Worm (Caenorhabditis elegans) whole organism, L4 larva: Measurements from ENCODE around the gene npr-5.

Experiments
- F44E2.7 ChIP-seq: fragments of 200-800 bp; sonication (Bioruptor generic); IDR thresholded peaks from 2 replicates; pipeline ENCODE4 v2.1.2; 2022; ENCODE audit warnings: missing genetic modification characterization, missing compliant biosample characterization
- T20F7.1 ChIP-seq: fragments of 200-800 bp; sonication (Bioruptor generic); optimal IDR thresholded peaks from 2 replicates; lab custom pipeline; 2018; ENCODE audit warnings: mild to moderate bottlenecking, missing genetic modification characterization, missing compliant biosample characterization
- Y5F2A.4 ChIP-seq: fragments of 200-800 bp; sonication (Bioruptor generic); optimal IDR thresholded peaks from 2 replicates; lab custom pipeline; 2018; ENCODE audit warnings: mild to moderate bottlenecking, missing genetic modification characterization, missing compliant biosample characterization
- arid-1 ChIP-seq: fragments of 200-800 bp; sonication (Bioruptor generic); conservative IDR thresholded peaks from 2 replicates; pipeline ENCODE4 v1.3.6; 2022; ENCODE audit warnings: missing genetic modification reagents, missing genetic modification characterization, missing compliant biosample characterization
- attf-4 ChIP-seq: sonication (generic microtip); optimal IDR thresholded peaks from 3 replicates; lab custom pipeline; 2017; ENCODE audit warnings: missing biosample characterization, missing genetic modification characterization
- ceh-28 ChIP-seq: fragments of 150-350 bp; optimal IDR thresholded peaks from 2 replicates; lab custom pipeline; 2014; ENCODE audit warnings: missing biosample characterization, missing genetic modification reagents, missing genetic modification characterization
- ceh-44 ChIP-seq: fragments of 200-800 bp; sonication (Bioruptor generic); IDR thresholded peaks from 2 replicates; pipeline ENCODE4 v1.3.6; 2022; ENCODE audit warnings: missing genetic modification reagents, missing genetic modification characterization, missing compliant biosample characterization
- ceh-62 ChIP-seq: sonication (generic microtip); optimal IDR thresholded peaks from 2 replicates; lab custom pipeline; 2017; ENCODE audit warnings: missing biosample characterization, missing genetic modification characterization
- ces-1 ChIP-seq: fragments of 150-350 bp; sonication (generic microtip); optimal IDR thresholded peaks from 4 replicates; lab custom pipeline; 2014; ENCODE audit warnings: missing biosample characterization, missing genetic modification reagents, missing genetic modification characterization
- daf-12 ChIP-seq: fragments of 150-350 bp; optimal IDR thresholded peaks from 2 replicates; lab custom pipeline; 2014; ENCODE audit warnings: missing biosample characterization, missing genetic modification reagents, missing genetic modification characterization
- daf-16 ChIP-seq, 3 experiments: sonication (generic microtip); optimal IDR thresholded peaks; 2 replicates each; lab custom pipeline; 2016 to 2017; ENCODE audit warnings: missing genetic modification characterization in 3 of 3, missing genetic modification reagents in 3 of 3, mild to moderate bottlenecking in 2 of 3, missing compliant biosample characterization in 2 of 3, missing biosample characterization in 1 of 3, moderate library complexity in 1 of 3
- daf-19 ChIP-seq: fragments of 200-800 bp; sonication (Bioruptor generic); conservative IDR thresholded peaks from 2 replicates; pipeline ENCODE4 v1.3.6; 2022; ENCODE audit warnings: missing genetic modification characterization, missing compliant biosample characterization
- dmd-8 ChIP-seq: fragments of 200-800 bp; sonication (Bioruptor generic); IDR thresholded peaks from 2 replicates; pipeline ENCODE4 v1.3.6; 2022; ENCODE audit warnings: missing genetic modification characterization, missing compliant biosample characterization
- dpl-1 ChIP-seq: fragments of 150-350 bp; optimal IDR thresholded peaks from 2 replicates; lab custom pipeline; 2014; ENCODE audit warnings: missing biosample characterization, missing genetic modification reagents, missing genetic modification characterization
- fos-1 ChIP-seq: fragments of 150-350 bp; optimal IDR thresholded peaks from 2 replicates; lab custom pipeline; 2014; ENCODE audit warnings: missing biosample characterization, missing genetic modification characterization
- gei-8 ChIP-seq: fragments of 200-800 bp; sonication (Bioruptor generic); optimal IDR thresholded peaks from 2 replicates; lab custom pipeline; 2018; ENCODE audit warnings: mild to moderate bottlenecking, missing genetic modification characterization, missing compliant biosample characterization
- hif-1 ChIP-seq, 2 experiments: sonication (generic microtip); optimal IDR thresholded peaks; 2 replicates each; lab custom pipeline; 2016 to 2017; ENCODE audit warnings: missing compliant biosample characterization in 2 of 2, missing genetic modification characterization in 2 of 2, missing genetic modification reagents in 2 of 2, missing genotype in 2 of 2, mild to moderate bottlenecking in 1 of 2
- hmg-1.1 ChIP-seq: fragments of 200-800 bp; sonication (Bioruptor generic); IDR thresholded peaks from 2 replicates; pipeline ENCODE4 v1.3.6; 2022; ENCODE audit warnings: missing genetic modification reagents, missing genetic modification characterization, missing compliant biosample characterization
- lim-7 ChIP-seq: fragments of 200-800 bp; sonication (Bioruptor generic); IDR thresholded peaks from 2 replicates; pipeline ENCODE4 v1.3.6; 2022; ENCODE audit warnings: missing genetic modification characterization, missing compliant biosample characterization
- lin-13 ChIP-seq: fragments of 150-350 bp; optimal IDR thresholded peaks from 2 replicates; lab custom pipeline; 2014; ENCODE audit warnings: missing biosample characterization, missing genetic modification reagents, missing genetic modification characterization
- lin-39 ChIP-seq: fragments of 150-350 bp; optimal IDR thresholded peaks from 2 replicates; lab custom pipeline; 2014; ENCODE audit warnings: missing biosample characterization, missing genetic modification reagents, missing genetic modification characterization
- lir-3 ChIP-seq: sonication (generic microtip); optimal IDR thresholded peaks from 2 replicates; lab custom pipeline; 2016; ENCODE audit warnings: mild to moderate bottlenecking, missing genetic modification characterization, missing compliant biosample characterization
- lsy-2 ChIP-seq, 2 experiments: fragments of 150-350 bp in 1 of 2; sonication (generic microtip) in 1 of 2; optimal IDR thresholded peaks; 2 replicates each; lab custom pipeline; 2014 to 2017; ENCODE audit warnings: missing biosample characterization in 2 of 2, missing genetic modification characterization in 2 of 2
- madf-5 ChIP-seq, 2 experiments: fragments of 200-800 bp; sonication (Bioruptor generic); IDR thresholded peaks; 2 replicates each; pipeline ENCODE4 v1.3.6; 2022; ENCODE audit warnings: missing compliant biosample characterization in 2 of 2, missing genetic modification characterization in 2 of 2
- nhr-10 ChIP-seq: fragments of 150-350 bp; optimal IDR thresholded peaks from 2 replicates; lab custom pipeline; 2014; ENCODE audit warnings: missing biosample characterization, missing genetic modification characterization
- nhr-102 ChIP-seq: sonication (generic microtip); optimal IDR thresholded peaks from 2 replicates; lab custom pipeline; 2016; ENCODE audit warnings: mild to moderate bottlenecking, missing genetic modification characterization, moderate library complexity, missing compliant biosample characterization
- nhr-11 ChIP-seq: fragments of 150-350 bp; optimal IDR thresholded peaks from 2 replicates; lab custom pipeline; 2014; ENCODE audit warnings: missing biosample characterization, missing genetic modification characterization
- nhr-111 ChIP-seq: fragments of 200-800 bp; sonication (Bioruptor generic); optimal IDR thresholded peaks from 2 replicates; lab custom pipeline; 2018; ENCODE audit warnings: mild to moderate bottlenecking, missing genetic modification characterization, missing compliant biosample characterization
- nhr-42 ChIP-seq: fragments of 200-800 bp; sonication (Bioruptor generic); IDR thresholded peaks from 2 replicates; pipeline ENCODE4 v1.3.6; 2022; ENCODE audit warnings: missing genetic modification characterization, missing compliant biosample characterization
- nhr-48 ChIP-seq: sonication (generic microtip); optimal IDR thresholded peaks from 2 replicates; lab custom pipeline; 2016; ENCODE audit warnings: mild to moderate bottlenecking, missing genetic modification characterization, missing compliant biosample characterization
- pha-4 ChIP-seq, 2 experiments: fragments of 150-350 bp in 1 of 2; fragments of 200-800 bp in 1 of 2; sonication (Bioruptor generic) in 1 of 2; IDR thresholded peaks in 1 of 2; optimal IDR thresholded peaks in 1 of 2; 2 replicates each; pipeline versions ENCODE4 v1.3.6 to Lab custom; 2014 to 2022; ENCODE audit warnings: missing genetic modification characterization in 2 of 2, missing genetic modification reagents in 2 of 2, missing biosample characterization in 1 of 2, missing compliant biosample characterization in 1 of 2
- php-3 ChIP-seq: fragments of 200-800 bp; sonication (Bioruptor generic); IDR thresholded peaks from 2 replicates; pipeline ENCODE4 v1.3.6; 2022; ENCODE audit warnings: missing genetic modification reagents, missing genetic modification characterization, missing compliant biosample characterization
- snpc-1.2 ChIP-seq: fragments of 200-800 bp; sonication (Bioruptor generic); IDR thresholded peaks from 2 replicates; pipeline ENCODE4 v1.3.6; 2022; ENCODE audit warnings: missing genetic modification reagents, missing genetic modification characterization, missing compliant biosample characterization
- tag-97 ChIP-seq: fragments of 200-800 bp; sonication (Bioruptor generic); IDR thresholded peaks from 2 replicates; pipeline ENCODE4 v1.3.6; 2022; ENCODE audit warnings: missing genetic modification characterization, missing compliant biosample characterization
- unc-130 ChIP-seq: sonication (generic microtip); optimal IDR thresholded peaks from 2 replicates; lab custom pipeline; 2016; ENCODE audit warnings: missing genetic modification reagents, missing genetic modification characterization, missing compliant biosample characterization
- unc-62 ChIP-seq, 3 experiments: fragments of 150-350 bp in 1 of 3; sonication (generic microtip); optimal IDR thresholded peaks in 2 of 3; peaks in 1 of 3; 1 replicate in 1 of 3; 2 replicates in 2 of 3; lab custom pipeline; 2014 to 2017; ENCODE audit warnings: missing biosample characterization in 3 of 3, missing genetic modification characterization in 3 of 3, missing genetic modification reagents in 3 of 3, missing genotype in 1 of 3
- vab-7 ChIP-seq: fragments of 200-800 bp; sonication (Bioruptor generic); IDR thresholded peaks from 2 replicates; pipeline ENCODE4 v1.3.6; 2022; ENCODE audit warnings: missing genetic modification reagents, missing genetic modification characterization, missing compliant biosample characterization
- zag-1 ChIP-seq: fragments of 150-350 bp; optimal IDR thresholded peaks from 2 replicates; lab custom pipeline; 2014; ENCODE audit warnings: missing biosample characterization, missing genetic modification characterization
- zfp-2 ChIP-seq: sonication (generic microtip); optimal IDR thresholded peaks from 2 replicates; lab custom pipeline; 2016; ENCODE audit warnings: mild to moderate bottlenecking, missing genetic modification characterization, missing compliant biosample characterization
- zip-2 ChIP-seq: fragments of 150-350 bp; optimal IDR thresholded peaks from 2 replicates; lab custom pipeline; 2014; ENCODE audit warnings: missing biosample characterization, missing genetic modification characterization
- ztf-11 ChIP-seq: fragments of 150-350 bp; optimal IDR thresholded peaks from 2 replicates; lab custom pipeline; 2014; ENCODE audit warnings: missing biosample characterization, missing genetic modification characterization

Gene npr-5

DNA sequence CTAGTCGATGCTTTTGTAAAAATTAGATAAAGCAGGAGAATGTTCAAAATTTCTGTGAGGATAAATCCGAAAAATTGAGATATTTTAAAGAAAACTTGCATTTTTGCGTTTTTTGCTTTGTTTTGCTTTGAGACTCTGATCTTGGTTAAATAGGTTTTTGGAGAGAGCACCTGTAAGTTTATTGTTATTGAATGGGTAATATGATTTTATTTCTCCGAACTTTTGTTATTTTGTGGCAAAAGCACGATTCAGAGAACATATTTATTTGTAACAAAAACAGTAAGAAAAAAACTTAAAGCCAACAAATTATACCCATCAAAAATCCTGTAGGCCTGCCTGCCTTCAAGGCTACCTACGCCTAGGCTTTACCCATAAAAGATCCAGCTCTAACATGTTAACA lies 26.9 kb downstream of the npr-5 start, which contains the start of gene str-121:
str-121 (minus strand) TSS at position 101 of the 400 bp plus-strand sequence.
- no peak for TF ChIP-seq ceh-28
- TF ChIP-seq unc-62 (GFP tag; optimal IDR thresholded peaks at IDR 0.05 in 1 of 2; lab: Kevin White, UChicago): peak in 1 of 2 experiments; percentile 0
- no peak for TF ChIP-seq unc-62 (tag; optimal IDR thresholded peaks at IDR 0.05; lab: Kevin White, UChicago)
- TF ChIP-seq unc-130 (GFP tag; lab: Kevin White, UChicago): no peak

DNA sequence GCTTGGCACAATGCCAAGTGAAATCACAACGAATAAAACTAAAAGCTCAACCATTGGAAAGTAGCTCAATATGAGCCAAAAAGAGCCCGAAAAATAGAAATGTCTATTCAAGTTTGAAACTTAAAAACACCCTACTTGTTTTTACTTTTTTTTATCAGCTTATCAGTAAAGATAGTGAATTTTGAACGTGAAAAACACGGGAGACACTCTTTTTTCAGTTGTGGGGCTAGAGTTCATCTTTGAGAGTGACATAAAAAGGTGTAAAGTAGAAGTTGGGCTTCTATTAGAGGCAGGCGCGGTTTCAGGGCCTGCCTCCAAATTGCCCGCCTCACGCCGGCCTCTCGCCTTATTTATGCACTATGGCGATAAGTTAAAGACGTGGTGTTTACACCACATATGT lies 29.9 kb downstream of the npr-5 start, which contains the start of gene oac-39:
oac-39 (minus strand) TSS at position 101 of the 400 bp plus-strand sequence.
- TF ChIP-seq attf-4 (tag; lab: Kevin White, UChicago): no peak
- no peak for TF ChIP-seq ceh-44 (GFP tag; lab: Robert Waterston, UW)
- TF ChIP-seq php-3: no peak
- no peak for TF ChIP-seq hmg-1.1 (GFP tag; lab: Robert Waterston, UW)
- no peak for TF ChIP-seq vab-7 (GFP tag; lab: Robert Waterston, UW)
- TF ChIP-seq hif-1 (tag; optimal IDR thresholded peaks at IDR 0.05; lab: Kevin White, UChicago): no peak
- TF ChIP-seq nhr-42 (GFP tag; lab: Robert Waterston, UW): no peak
- TF ChIP-seq ces-1 (GFP tag; lab: Kevin White, UChicago): no peak
- no peak for TF ChIP-seq T20F7.1
- no peak for TF ChIP-seq snpc-1.2 (GFP tag; lab: Robert Waterston, UW)
- TF ChIP-seq arid-1 (GFP tag; lab: Robert Waterston, UW): no peak
- TF ChIP-seq, all 104 proteins: peak for 0

DNA sequence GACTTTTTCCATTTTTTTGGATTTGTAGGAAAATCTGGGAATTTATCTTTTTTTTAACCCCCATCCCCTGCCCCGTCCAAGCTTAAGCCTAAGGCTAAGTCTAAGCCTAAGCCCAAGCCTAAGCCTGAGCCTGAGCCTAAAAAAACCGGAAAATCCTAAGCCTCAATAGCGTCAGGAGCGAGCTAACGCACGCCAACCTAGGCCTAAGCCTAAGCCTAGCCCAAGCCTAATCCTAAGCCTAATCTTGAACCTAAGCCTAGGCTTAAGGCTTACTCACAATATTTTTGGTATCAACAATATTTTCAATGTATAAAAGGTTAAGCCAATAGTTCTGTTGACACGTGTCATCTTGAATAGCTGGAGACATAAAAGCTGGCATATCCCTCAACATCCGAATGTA lies 32.9 kb downstream of the npr-5 start:
- TF ChIP-seq fos-1: no peak
- TF ChIP-seq lir-3 (tag; lab: Kevin White, UChicago): no peak
- no peak for TF ChIP-seq madf-5 (GFP tag; IDR thresholded peaks at IDR 0.05; lab: Robert Waterston, UW)
- TF ChIP-seq Y5F2A.4 (GFP tag; lab: Kevin White, UChicago): no peak
- no peak for TF ChIP-seq lim-7 (GFP tag; lab: Robert Waterston, UW)
- no peak for TF ChIP-seq zfp-2 (tag; lab: Kevin White, UChicago)
- no peak for TF ChIP-seq dpl-1
- TF ChIP-seq dmd-8: no peak
- no peak for TF ChIP-seq pha-4 (GFP tag; IDR thresholded peaks at IDR 0.05; lab: Robert Waterston, UW)
- TF ChIP-seq pha-4 (tag; optimal IDR thresholded peaks at IDR 0.05; lab: Kevin White, UChicago): no peak
- TF ChIP-seq daf-16 (GFP tag; optimal IDR thresholded peaks at IDR 0.05; lab: Kevin White, UChicago): no peak
- TF ChIP-seq daf-16 (tag; optimal IDR thresholded peaks at IDR 0.05; lab: Kevin White, UChicago): no peak
- no peak for TF ChIP-seq nhr-102 (tag; lab: Kevin White, UChicago)
- TF ChIP-seq T20F7.1: no peak
- no peak for TF ChIP-seq zag-1 (tag; lab: Kevin White, UChicago)
- no peak for TF ChIP-seq daf-19 (GFP tag; lab: Robert Waterston, UW)
- TF ChIP-seq tag-97 (GFP tag; lab: Robert Waterston, UW): no peak
- no peak for TF ChIP-seq gei-8 (GFP tag; lab: Kevin White, UChicago)

DNA sequence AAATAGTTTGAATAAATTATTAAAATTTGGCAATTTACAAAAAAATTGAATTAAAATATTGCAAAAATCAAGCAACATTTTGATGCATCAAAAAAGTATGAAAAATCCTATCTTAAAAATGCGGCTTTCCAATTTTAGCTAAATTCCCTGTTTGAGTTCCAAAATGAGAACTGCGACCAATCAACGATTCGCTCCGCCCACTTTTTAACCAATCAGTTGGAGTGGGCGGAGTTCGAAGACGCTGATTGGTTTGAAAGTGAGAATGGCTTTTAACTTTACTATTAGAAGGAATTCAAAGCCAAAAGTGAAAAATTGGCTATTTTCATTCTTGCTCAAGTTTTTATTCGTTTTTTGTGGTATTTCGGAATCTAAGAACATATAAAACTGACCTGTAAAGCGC lies 33.9 kb downstream of the npr-5 start:
- TF ChIP-seq T20F7.1: no peak
- no peak for TF ChIP-seq ceh-44 (GFP tag; lab: Robert Waterston, UW)
- TF ChIP-seq nhr-111 (GFP tag; lab: Kevin White, UChicago): no peak
- TF ChIP-seq unc-130 (GFP tag; lab: Kevin White, UChicago): no peak
- TF ChIP-seq lin-13 (GFP tag; lab: Kevin White, UChicago): no peak

DNA sequence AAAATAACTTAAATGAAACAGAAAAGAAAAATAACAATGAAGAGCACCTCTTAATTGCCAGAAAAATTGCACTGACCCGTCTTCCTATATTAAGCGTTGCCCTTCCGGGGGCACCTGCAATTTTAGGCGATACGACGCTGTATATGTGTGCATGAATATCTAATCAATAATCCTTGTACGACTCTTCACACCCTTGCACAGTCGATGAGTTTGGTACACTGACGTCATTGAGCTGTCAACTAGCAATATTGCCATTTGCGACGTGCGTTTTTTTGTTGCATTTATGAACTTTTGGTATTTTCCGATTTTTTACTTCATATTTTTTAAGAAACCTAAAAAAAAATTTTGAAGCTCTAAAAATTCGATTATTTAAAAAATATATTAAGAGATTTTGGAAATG lies 35.4 kb downstream of the npr-5 start, which contains the start of gene kin-34:
kin-34 (minus strand) TSS at position 101 of the 400 bp plus-strand sequence.
- no peak for TF ChIP-seq F44E2.7 (GFP tag; lab: Robert Waterston, UW)
- no peak for TF ChIP-seq pha-4 (GFP tag; IDR thresholded peaks at IDR 0.05; lab: Robert Waterston, UW)
- TF ChIP-seq pha-4 (tag; optimal IDR thresholded peaks at IDR 0.05; lab: Kevin White, UChicago): no peak
- TF ChIP-seq zfp-2 (tag; lab: Kevin White, UChicago): no peak
- no peak for TF ChIP-seq lin-39
- no peak for TF ChIP-seq nhr-11
- TF ChIP-seq lsy-2 (tag; optimal IDR thresholded peaks at IDR 0.05; lab: Kevin White, UChicago): no peak
- no peak for TF ChIP-seq daf-12
- no peak for TF ChIP-seq gei-8 (GFP tag; lab: Kevin White, UChicago)
- no peak for TF ChIP-seq nhr-10 (tag; lab: Kevin White, UChicago)
- TF ChIP-seq ztf-11 (tag; lab: Kevin White, UChicago): no peak
- no peak for TF ChIP-seq zip-2 (tag; lab: Kevin White, UChicago)
- TF ChIP-seq ceh-62 (tag; lab: Kevin White, UChicago): no peak
- TF ChIP-seq nhr-48 (tag; lab: Kevin White, UChicago): no peak
